Worm (Caenorhabditis elegans) whole organism, L4 larva: ENCODE data around the gene letm-1.

Source experiments
- dpl-1 ChIP-seq: fragments of 150-350 bp; optimal IDR thresholded peaks from 2 replicates; lab custom pipeline; 2014; ENCODE audit warnings: missing biosample characterization, missing genetic modification reagents, missing genetic modification characterization
- pqm-1 ChIP-seq: sonication (generic microtip); optimal IDR thresholded peaks from 2 replicates; lab custom pipeline; 2017; ENCODE audit warnings: missing biosample characterization, missing genetic modification characterization
- skn-1 ChIP-seq: fragments of 150-350 bp; optimal IDR thresholded peaks from 2 replicates; lab custom pipeline; 2014; ENCODE audit warnings: missing biosample characterization, missing genetic modification characterization
- snpc-4 ChIP-seq: fragments of 150-350 bp; optimal IDR thresholded peaks from 2 replicates; lab custom pipeline; 2014; ENCODE audit warnings: missing biosample characterization, missing genetic modification characterization
- unc-39 ChIP-seq: sonication (generic microtip); optimal IDR thresholded peaks from 2 replicates; lab custom pipeline; 2017; ENCODE audit warnings: missing biosample characterization, missing genetic modification characterization

- TF ChIP-seq unc-39 (tag; lab: Kevin White, UChicago) (no peak), dpl-1 (GFP tag; lab: Kevin White, UChicago) (no peak), pqm-1 (no peak), skn-1 (tag; lab: Kevin White, UChicago) (no peak), snpc-4 (tag; lab: Kevin White, UChicago) (no peak)
Observed at ce11 chrV:13657841-13658338, 3.2 kb upstream of the letm-1 start.
